Worm (Caenorhabditis elegans): Measurements from ENCODE around the gene aco-2.

Gene aco-2

ce11 chrIII:7973968-7974607, 571 bp downstream of the aco-2 start (continued):
- no peak for TF ChIP-seq zfh-2 (GFP tag; conservative IDR thresholded peaks at IDR 0.05)
- peak; percentile 40; the same call in 1 of the 2 replicates for TF ChIP-seq nfyb-1 (GFP tag; IDR thresholded peaks at IDR 0.05)
- TF ChIP-seq unc-62 (GFP tag; optimal IDR thresholded peaks at IDR 0.05): peak; percentile 3

DNA sequence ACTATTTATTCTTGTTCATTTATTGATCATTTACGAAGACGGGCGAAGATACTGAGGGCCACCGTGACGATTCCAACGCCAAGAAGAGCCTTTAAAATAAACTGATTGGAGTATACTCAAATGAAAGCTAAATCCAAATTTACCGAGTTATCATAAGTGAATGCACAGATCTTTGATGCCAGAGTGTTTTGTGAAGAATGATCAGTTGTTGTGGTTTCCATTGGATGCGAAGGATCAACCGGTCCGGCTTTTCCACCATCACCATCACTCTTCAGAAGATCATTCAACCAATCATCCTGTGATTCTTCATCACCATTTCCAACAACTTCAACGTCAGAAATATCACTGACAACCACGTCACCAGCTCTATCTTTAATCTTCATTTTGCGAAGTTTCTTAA, 3.7 kb downstream of the aco-2 start:
- peak; percentile 27 for TF ChIP-seq tlf-1 (GFP tag; optimal IDR thresholded peaks at IDR 0.05)
- TF ChIP-seq ztf-3 (GFP tag; optimal IDR thresholded peaks at IDR 0.05): peak; percentile 2
- TF ChIP-seq ZK185.1 (tag; optimal IDR thresholded peaks at IDR 0.05; ENCODE audit: poor library complexity, severe bottlenecking): peak; percentile 14
- TF ChIP-seq snpc-4 (GFP tag; optimal IDR thresholded peaks at IDR 0.05): no peak
- peak in 1 of 4 experiments; percentile 22 for TF ChIP-seq snpc-4 (tag; optimal IDR thresholded peaks at IDR 0.05)
- TF ChIP-seq madf-10 (tag; optimal IDR thresholded peaks at IDR 0.05): peak; percentile 7
- peak; percentile 87 for TF ChIP-seq repo-1 (tag; optimal IDR thresholded peaks at IDR 0.05)
- TF ChIP-seq hsf-1 (GFP tag; IDR thresholded peaks at IDR 0.05): 0 out of 2 replicates have a peak, but pooled peaks have one; percentile 32
- peak; percentile 90 for TF ChIP-seq hrde-1 (tag; optimal IDR thresholded peaks at IDR 0.05; ENCODE audit: borderline replicate concordance)
- TF ChIP-seq lag-1 (GFP tag; IDR thresholded peaks at IDR 0.05): no peak
- no peak for TF ChIP-seq T26A5.8 (tag; optimal IDR thresholded peaks at IDR 0.05)
- TF ChIP-seq ztf-22 (GFP tag; optimal IDR thresholded peaks at IDR 0.05): no peak
- TF ChIP-seq Y79H2A.3 (GFP tag; conservative IDR thresholded peaks at IDR 0.05): 0 out of 2 replicates have a peak, but pooled peaks have one; percentile 20
- peak; percentile 63 for TF ChIP-seq nfyb-1 (GFP tag; IDR thresholded peaks at IDR 0.05)
- TF ChIP-seq F52B5.7 (tag; optimal IDR thresholded peaks at IDR 0.05): peak; percentile 79
- TF ChIP-seq hmg-1.2 (GFP tag; IDR thresholded peaks at IDR 0.05): peak; percentile 12; the same call in 1 of the 2 replicates
- TF ChIP-seq B0035.1 (tag; optimal IDR thresholded peaks at IDR 0.05): peak; percentile 27
- TF ChIP-seq D2030.7 (GFP tag; IDR thresholded peaks at IDR 0.05): no peak
- peak; percentile 36; the same call in 1 of the 2 replicates for TF ChIP-seq ekl-4 (GFP tag; IDR thresholded peaks at IDR 0.05)
- TF ChIP-seq chd-7 (tag; optimal IDR thresholded peaks at IDR 0.05): peak; percentile 61
- 0 out of 2 replicates have a peak, but pooled peaks have one; percentile 9 for TF ChIP-seq attf-6 (GFP tag; IDR thresholded peaks at IDR 0.05)
- peak; percentile 5 for TF ChIP-seq ama-1 (optimal IDR thresholded peaks at IDR 0.05)
- TF ChIP-seq ama-1 (GFP tag; optimal IDR thresholded peaks at IDR 0.05): no peak
- no peak for TF ChIP-seq hlh-26 (GFP tag; conservative IDR thresholded peaks at IDR 0.05)
- no peak for TF ChIP-seq Y53F4B.3 (GFP tag; IDR thresholded peaks at IDR 0.05)
- 0 out of 2 replicates have a peak, but pooled peaks have one; percentile 4 for TF ChIP-seq madf-3 (GFP tag; IDR thresholded peaks at IDR 0.05)
- TF ChIP-seq lin-26 (GFP tag; IDR thresholded peaks at IDR 0.05): 0 out of 2 replicates have a peak, but pooled peaks have one; percentile 36
- TF ChIP-seq C17E4.6 (GFP tag; IDR thresholded peaks at IDR 0.05): 0 out of 2 replicates have a peak, but pooled peaks have one; percentile 32
- peak; percentile 6 for TF ChIP-seq die-1 (tag; optimal IDR thresholded peaks at IDR 0.05)
- peak; percentile 10 for TF ChIP-seq snpc-3.4 (tag; optimal IDR thresholded peaks at IDR 0.05)
- peak; percentile 15 for TF ChIP-seq lin-54 (GFP tag; optimal IDR thresholded peaks at IDR 0.05)
- TF ChIP-seq unc-130 (GFP tag; optimal IDR thresholded peaks at IDR 0.05): peak; percentile 6
- peak; percentile 18 for TF ChIP-seq ceh-79 (tag; optimal IDR thresholded peaks at IDR 0.05)
- TF ChIP-seq cebp-1 (GFP tag; IDR thresholded peaks at IDR 0.05): 0 out of 2 replicates have a peak, but pooled peaks have one; percentile 43
- peak; percentile 49 for TF ChIP-seq cebp-1 (tag; optimal IDR thresholded peaks at IDR 0.05)
- TF ChIP-seq madf-6 (GFP tag; IDR thresholded peaks at IDR 0.05): peak; percentile 56; the same call in 1 of the 2 replicates
- 0 out of 2 replicates have a peak, but pooled peaks have one; percentile 52 for TF ChIP-seq K11D2.4 (GFP tag; IDR thresholded peaks at IDR 0.05)
- no peak for TF ChIP-seq rpc-1 (optimal IDR thresholded peaks at IDR 0.05)
- TF ChIP-seq rpc-1 (tag; optimal IDR thresholded peaks at IDR 0.05): no peak
- TF ChIP-seq Y95B8A.8 (GFP tag; IDR thresholded peaks at IDR 0.05): peak; percentile 63; the same call in 1 of the 2 replicates
- TF ChIP-seq nhr-120 (GFP tag; IDR thresholded peaks at IDR 0.05): 0 out of 2 replicates have a peak, but pooled peaks have one; percentile 44
- TF ChIP-seq zim-3 (tag; optimal IDR thresholded peaks at IDR 0.05): peak; percentile 20
- TF ChIP-seq Y56A3A.18 (GFP tag; IDR thresholded peaks at IDR 0.05): peak; percentile 29; the same call in 1 of the 2 replicates
- no peak for TF ChIP-seq ceh-91 (GFP tag; IDR thresholded peaks at IDR 0.05)

Data from whole organism, young adult.